Worm (Caenorhabditis elegans): ENCODE data around the gene col-174.

DNA sequence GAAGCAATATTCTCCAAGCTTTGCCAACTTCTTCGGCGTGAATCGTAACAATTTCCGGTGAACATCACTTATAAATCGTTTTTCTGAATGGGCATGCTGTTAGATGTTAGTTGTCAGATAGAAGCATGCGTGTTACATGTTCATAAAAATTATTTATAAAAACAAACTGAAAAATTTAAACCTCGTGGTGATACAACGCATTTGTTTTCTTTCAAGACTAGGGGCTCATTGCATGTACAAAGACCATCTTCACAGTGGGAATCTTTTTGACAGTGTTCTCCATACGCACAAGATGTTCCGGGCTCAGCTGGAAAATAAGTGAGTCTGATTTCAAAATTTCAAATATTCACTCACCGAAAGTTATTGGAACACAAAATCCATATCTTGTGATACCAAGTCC, 33.9 kb upstream of the col-174 start:
- TF ChIP-seq ceh-45 (GFP tag; IDR thresholded peaks at IDR 0.05) (no peak), elt-4 (tag; optimal IDR thresholded peaks at IDR 0.05) (no peak), ets-4 (tag; optimal IDR thresholded peaks at IDR 0.05) (no peak)
